Worm (Caenorhabditis elegans): ENCODE results near the gene C34F11.2.

Gene C34F11.2

ce11 chrII:5211970-5212369 lies at the start of gene C34F11.2:
TSS of gene C34F11.2 (plus strand) at chrII:5212270.
- TF ChIP-seq ztf-23 (GFP tag; IDR thresholded peaks at IDR 0.05) = no peak
- no peak for TF ChIP-seq med-1 (GFP tag; optimal IDR thresholded peaks at IDR 0.05; ENCODE audit: insufficient read depth)
- no peak for TF ChIP-seq T22C8.4 (GFP tag; IDR thresholded peaks at IDR 0.05)
- no peak for TF ChIP-seq klf-2 (GFP tag; conservative IDR thresholded peaks at IDR 0.05)
- TF ChIP-seq tab-1 (GFP tag; IDR thresholded peaks at IDR 0.05) = no peak
- no peak for TF ChIP-seq cog-1 (tag; optimal IDR thresholded peaks at IDR 0.05)
- no peak for TF ChIP-seq ref-1 (GFP tag; conservative IDR thresholded peaks at IDR 0.05)
- TF ChIP-seq ztf-29 (GFP tag; IDR thresholded peaks at IDR 0.05) = no peak
- TF ChIP-seq flt-1 (GFP tag; IDR thresholded peaks at IDR 0.05) = no peak

DNA sequence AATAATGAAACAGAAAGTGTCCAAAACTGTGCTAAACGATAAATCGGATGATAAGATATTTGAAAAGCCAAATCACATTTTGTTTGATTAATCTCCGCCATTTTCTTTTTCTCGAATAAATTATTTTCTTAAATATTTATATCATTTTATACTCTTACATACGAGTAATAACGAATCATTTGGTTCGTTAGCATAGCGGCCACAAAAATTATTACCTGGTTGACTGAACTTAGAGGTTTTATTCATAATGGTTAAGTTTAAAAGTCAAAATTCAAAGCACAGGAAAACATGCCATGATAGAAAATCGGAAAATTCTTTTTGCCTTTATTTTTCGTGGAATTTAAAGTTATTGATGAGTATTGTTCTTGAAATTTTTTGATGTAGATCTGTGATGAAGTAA lies 48.8 kb upstream of the C34F11.2 start, which contains the start of gene srb-5:
srb-5 (minus strand) TSS at position 101 of the 400 bp plus-strand sequence.
- TF ChIP-seq klf-2 (GFP tag; conservative IDR thresholded peaks at IDR 0.05) (no peak), flt-1 (GFP tag; IDR thresholded peaks at IDR 0.05) (no peak), med-1 (GFP tag; optimal IDR thresholded peaks at IDR 0.05; ENCODE audit: insufficient read depth) (no peak), ztf-29 (GFP tag; IDR thresholded peaks at IDR 0.05) (no peak), ref-1 (GFP tag; conservative IDR thresholded peaks at IDR 0.05) (no peak), tab-1 (GFP tag; IDR thresholded peaks at IDR 0.05) (no peak), cog-1 (tag; optimal IDR thresholded peaks at IDR 0.05) (no peak), ztf-23 (GFP tag; IDR thresholded peaks at IDR 0.05) (no peak), T22C8.4 (GFP tag; IDR thresholded peaks at IDR 0.05) (no peak)

- TF ChIP-seq T22C8.4 (GFP tag; IDR thresholded peaks at IDR 0.05) (no peak), cog-1 (tag; optimal IDR thresholded peaks at IDR 0.05) (no peak), tab-1 (GFP tag; IDR thresholded peaks at IDR 0.05) (no peak), ztf-29 (GFP tag; IDR thresholded peaks at IDR 0.05) (no peak), med-1 (GFP tag; optimal IDR thresholded peaks at IDR 0.05; ENCODE audit: insufficient read depth) (no peak), flt-1 (GFP tag; IDR thresholded peaks at IDR 0.05) (no peak), klf-2 (GFP tag; conservative IDR thresholded peaks at IDR 0.05) (no peak), ztf-23 (GFP tag; IDR thresholded peaks at IDR 0.05) (no peak), ref-1 (GFP tag; conservative IDR thresholded peaks at IDR 0.05) (no peak)
These were observed 45.3 kb upstream of the C34F11.2 start, which contains the start of gene srb-3 for ce11 chrII:5166738-5167137. TSS of gene srb-3 (minus strand) at chrII:5166838.

DNA sequence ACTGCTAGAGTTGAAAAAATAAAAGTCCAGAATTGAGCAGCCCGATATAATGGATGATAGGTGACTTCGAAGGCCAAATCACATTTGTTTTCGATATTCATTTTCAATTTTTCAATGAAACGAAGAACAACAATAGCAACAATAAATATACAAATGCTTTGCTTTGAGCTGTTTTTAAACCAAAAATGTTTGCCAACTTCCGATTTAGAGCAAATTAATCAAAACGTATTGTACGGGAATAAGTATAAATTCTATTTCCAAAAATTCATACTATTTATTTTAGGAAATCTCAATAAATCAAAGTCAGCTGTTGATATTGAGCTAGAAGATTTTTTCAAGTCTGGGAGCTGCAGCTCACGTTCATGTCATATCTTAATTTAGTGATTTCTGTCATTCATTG lies 41.1 kb upstream of the C34F11.2 start, which contains the start of gene srb-1:
srb-1 (minus strand) TSS at position 101 of the 400 bp plus-strand sequence.
- TF ChIP-seq T22C8.4 (GFP tag; IDR thresholded peaks at IDR 0.05) = no peak
- TF ChIP-seq ref-1 (GFP tag; conservative IDR thresholded peaks at IDR 0.05) = no peak
- no peak for TF ChIP-seq cog-1 (tag; optimal IDR thresholded peaks at IDR 0.05)
- TF ChIP-seq ztf-23 (GFP tag; IDR thresholded peaks at IDR 0.05) = no peak
- TF ChIP-seq tab-1 (GFP tag; IDR thresholded peaks at IDR 0.05) = no peak
- no peak for TF ChIP-seq flt-1 (GFP tag; IDR thresholded peaks at IDR 0.05)
- TF ChIP-seq med-1 (GFP tag; optimal IDR thresholded peaks at IDR 0.05; ENCODE audit: insufficient read depth) = no peak
- no peak for TF ChIP-seq klf-2 (GFP tag; conservative IDR thresholded peaks at IDR 0.05)
- no peak for TF ChIP-seq ztf-29 (GFP tag; IDR thresholded peaks at IDR 0.05)

- TF ChIP-seq cog-1 (tag; optimal IDR thresholded peaks at IDR 0.05) (no peak), tab-1 (GFP tag; IDR thresholded peaks at IDR 0.05) (no peak), ztf-29 (GFP tag; IDR thresholded peaks at IDR 0.05) (no peak), ztf-23 (GFP tag; IDR thresholded peaks at IDR 0.05) (no peak), med-1 (GFP tag; optimal IDR thresholded peaks at IDR 0.05; ENCODE audit: insufficient read depth) (no peak), klf-2 (GFP tag; conservative IDR thresholded peaks at IDR 0.05) (no peak), flt-1 (GFP tag; IDR thresholded peaks at IDR 0.05) (no peak), T22C8.4 (GFP tag; IDR thresholded peaks at IDR 0.05) (no peak), ref-1 (GFP tag; conservative IDR thresholded peaks at IDR 0.05) (no peak)
These were observed 40.5 kb upstream of the C34F11.2 start, which contains the start of gene C27D6.15 for ce11 chrII:5171610-5172009. TSS of gene C27D6.15 (plus strand) at chrII:5171910.

- TF ChIP-seq flt-1 (GFP tag; IDR thresholded peaks at IDR 0.05) (no peak), tab-1 (GFP tag; IDR thresholded peaks at IDR 0.05) (no peak), cog-1 (tag; optimal IDR thresholded peaks at IDR 0.05) (no peak)
These were observed 39.6 kb upstream of the C34F11.2 start, which contains the start of gene C27D6.1 for ce11 chrII:5172451-5172850. TSS of gene C27D6.1 (plus strand) at chrII:5172751.

DNA sequence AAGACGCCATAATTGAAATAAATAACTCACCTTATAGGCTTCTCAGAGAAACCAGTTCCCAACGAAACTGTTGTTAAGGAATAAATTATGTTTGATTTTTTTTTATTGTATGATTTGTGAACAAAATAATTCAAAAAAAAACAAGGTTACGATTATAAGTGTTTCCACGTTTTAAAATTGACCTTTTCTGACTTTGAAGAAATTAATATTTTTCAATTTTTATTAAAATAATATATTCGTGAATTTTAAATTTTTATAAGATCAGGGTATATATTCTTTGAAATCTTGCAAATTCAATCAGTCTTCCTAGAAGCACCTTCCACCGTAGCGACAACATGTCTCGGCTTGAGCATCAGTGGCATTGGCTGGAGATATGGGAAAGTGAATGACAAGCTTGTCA lies 37.7 kb upstream of the C34F11.2 start, which contains the start of gene C27D6.3:
C27D6.3 (minus strand) TSS at position 101 of the 400 bp plus-strand sequence.
- TF ChIP-seq ztf-29 (GFP tag; IDR thresholded peaks at IDR 0.05) (no peak), ztf-23 (GFP tag; IDR thresholded peaks at IDR 0.05) (no peak), cog-1 (tag; optimal IDR thresholded peaks at IDR 0.05) (no peak), ref-1 (GFP tag; conservative IDR thresholded peaks at IDR 0.05) (no peak), klf-2 (GFP tag; conservative IDR thresholded peaks at IDR 0.05) (no peak), tab-1 (GFP tag; IDR thresholded peaks at IDR 0.05) (no peak), flt-1 (GFP tag; IDR thresholded peaks at IDR 0.05) (no peak), T22C8.4 (GFP tag; IDR thresholded peaks at IDR 0.05) (no peak), med-1 (GFP tag; optimal IDR thresholded peaks at IDR 0.05; ENCODE audit: insufficient read depth) (no peak)

ce11 chrII:5176934-5177333 lies 35.1 kb upstream of the C34F11.2 start:
- no peak for TF ChIP-seq tab-1 (GFP tag; IDR thresholded peaks at IDR 0.05)
- no peak for TF ChIP-seq med-1 (GFP tag; optimal IDR thresholded peaks at IDR 0.05; ENCODE audit: insufficient read depth)
- TF ChIP-seq T22C8.4 (GFP tag; IDR thresholded peaks at IDR 0.05) = no peak
- no peak for TF ChIP-seq flt-1 (GFP tag; IDR thresholded peaks at IDR 0.05)
- TF ChIP-seq ref-1 (GFP tag; conservative IDR thresholded peaks at IDR 0.05) = no peak
- TF ChIP-seq cog-1 (tag; optimal IDR thresholded peaks at IDR 0.05) = no peak
- TF ChIP-seq ztf-29 (GFP tag; IDR thresholded peaks at IDR 0.05) = no peak
- no peak for TF ChIP-seq ztf-23 (GFP tag; IDR thresholded peaks at IDR 0.05)
- no peak for TF ChIP-seq klf-2 (GFP tag; conservative IDR thresholded peaks at IDR 0.05)

DNA sequence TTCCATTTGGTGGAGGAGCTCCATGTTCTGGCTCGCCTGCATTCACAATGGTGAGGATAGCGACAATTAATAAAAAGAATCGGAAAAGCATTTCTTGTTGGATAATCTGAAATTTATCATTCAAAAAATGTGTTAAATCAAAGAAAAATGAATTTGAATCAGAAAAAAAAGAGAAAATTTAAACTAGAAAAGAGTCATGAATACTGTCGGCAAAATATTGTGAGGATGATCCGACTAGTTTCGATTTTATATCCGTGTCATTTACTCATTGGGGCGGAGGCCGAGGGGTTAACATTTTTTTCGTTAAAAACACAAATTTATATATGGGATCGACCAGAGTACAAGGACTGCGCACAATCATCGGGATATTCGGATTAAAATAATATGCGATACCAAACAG lies 34.2 kb upstream of the C34F11.2 start, which contains the start of gene C27D6.12:
C27D6.12 (minus strand) TSS at position 101 of the 400 bp plus-strand sequence.
- TF ChIP-seq ztf-29 (GFP tag; IDR thresholded peaks at IDR 0.05) (no peak), T22C8.4 (GFP tag; IDR thresholded peaks at IDR 0.05) (no peak), ref-1 (GFP tag; conservative IDR thresholded peaks at IDR 0.05) (no peak), klf-2 (GFP tag; conservative IDR thresholded peaks at IDR 0.05) (no peak), med-1 (GFP tag; optimal IDR thresholded peaks at IDR 0.05; ENCODE audit: insufficient read depth) (no peak), tab-1 (GFP tag; IDR thresholded peaks at IDR 0.05) (no peak), flt-1 (GFP tag; IDR thresholded peaks at IDR 0.05) (no peak), ztf-23 (GFP tag; IDR thresholded peaks at IDR 0.05) (no peak), cog-1 (tag; optimal IDR thresholded peaks at IDR 0.05) (no peak)

All from whole organism, midembryonic.